Worm (Caenorhabditis elegans): ENCODE measurements around the gene ZK355.8.

- TF ChIP-seq mel-28 (tag; optimal IDR thresholded peaks at IDR 0.05; ENCODE audit: borderline replicate concordance) (no peak), efl-1 (GFP tag; optimal IDR thresholded peaks at IDR 0.05) (no peak), chd-7 (tag; optimal IDR thresholded peaks at IDR 0.05) (no peak), B0336.3 (GFP tag; IDR thresholded peaks at IDR 0.05) (no peak), F37B4.10 (GFP tag; IDR thresholded peaks at IDR 0.05) (no peak), hlh-26 (GFP tag; conservative IDR thresholded peaks at IDR 0.05) (no peak), Y67H2A.10 (GFP tag; conservative IDR thresholded peaks at IDR 0.05) (no peak), ceh-27 (GFP tag; optimal IDR thresholded peaks at IDR 0.05) (no peak), ekl-4 (GFP tag; IDR thresholded peaks at IDR 0.05) (no peak)
These were observed 5.7 kb upstream of the ZK355.8 start for ce11 chrII:2921860-2922259.
